Fruit fly (Drosophila melanogaster): ENCODE data around the gene CG15059.

CG15059 gene

DNA sequence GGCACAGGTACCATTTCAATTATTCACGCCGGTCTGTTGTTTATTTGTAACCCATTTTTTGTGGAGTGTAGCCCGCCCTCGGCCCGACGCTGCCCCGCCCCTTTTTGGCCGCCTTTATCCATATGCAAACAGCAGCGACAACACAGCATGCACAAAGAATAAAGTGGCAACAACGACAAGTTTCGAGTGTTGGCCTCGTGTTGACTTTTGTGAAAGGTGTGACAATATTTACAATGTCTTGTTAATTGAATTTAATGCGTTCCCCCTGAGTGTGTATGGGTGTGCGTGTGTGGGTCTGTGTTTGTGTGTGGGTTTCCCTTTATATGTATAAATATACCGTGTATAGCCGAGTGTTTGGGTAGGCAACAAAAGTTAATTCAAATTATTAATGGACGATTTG lies 21.4 kb downstream of the CG15059 start (continued):
- TF ChIP-seq ranshi (GFP tag; IDR thresholded peaks at IDR 0.05): no peak
- TF ChIP-seq NC2α (GFP tag; optimal IDR thresholded peaks at IDR 0.05): no peak
- TF ChIP-seq YL-1 (GFP tag; optimal IDR thresholded peaks at IDR 0.05): no peak
- TF ChIP-seq CG7372 (GFP tag; IDR thresholded peaks at IDR 0.05): no peak
- no peak for TF ChIP-seq Neu2 (GFP tag; optimal IDR thresholded peaks at IDR 0.05; ENCODE audit: borderline replicate concordance)
- TF ChIP-seq kay (GFP tag; optimal IDR thresholded peaks at IDR 0.05): no peak
- no peak for TF ChIP-seq odd (GFP tag; optimal IDR thresholded peaks at IDR 0.05)
- TF ChIP-seq dysf (GFP tag; IDR thresholded peaks at IDR 0.05): no peak
- TF ChIP-seq Rfx (GFP tag; IDR thresholded peaks at IDR 0.05): no peak
- no peak for TF ChIP-seq ems (GFP tag; optimal IDR thresholded peaks at IDR 0.05)
- no peak for TF ChIP-seq Dfd (GFP tag; optimal IDR thresholded peaks at IDR 0.05)
- TF ChIP-seq CG3065 (GFP tag; optimal IDR thresholded peaks at IDR 0.05): no peak
- no peak for TF ChIP-seq sug (tag; optimal IDR thresholded peaks at IDR 0.05)
- 0 out of 3 replicates have a peak, but pooled peaks have one; percentile 23 for TF ChIP-seq zfh1 (GFP tag; IDR thresholded peaks at IDR 0.05)
- TF ChIP-seq CG7745 (tag; optimal IDR thresholded peaks at IDR 0.05): no peak
- TF ChIP-seq Fer2 (tag; optimal IDR thresholded peaks at IDR 0.05): no peak
- no peak for TF ChIP-seq tna (GFP tag; IDR thresholded peaks at IDR 0.05; ENCODE audit: partially characterized antibody)
- no peak for TF ChIP-seq gfzf (GFP tag; optimal IDR thresholded peaks at IDR 0.05)
- no peak for TF ChIP-seq en (GFP tag; optimal IDR thresholded peaks at IDR 0.05)
- no peak for TF ChIP-seq CG14014 (GFP tag; IDR thresholded peaks at IDR 0.05)
- TF ChIP-seq CG10366 (GFP tag; IDR thresholded peaks at IDR 0.05): no peak
- TF ChIP-seq otp (GFP tag; IDR thresholded peaks at IDR 0.05): no peak
- TF ChIP-seq Pdp1 (GFP tag; optimal IDR thresholded peaks at IDR 0.05): no peak
- no peak for TF ChIP-seq wor (GFP tag; IDR thresholded peaks at IDR 0.05)
- TF ChIP-seq Meics (GFP tag; optimal IDR thresholded peaks at IDR 0.05): no peak
- no peak for TF ChIP-seq ttk (GFP tag; IDR thresholded peaks at IDR 0.05)
- TF ChIP-seq ind (GFP tag; optimal IDR thresholded peaks at IDR 0.05): no peak
- TF ChIP-seq Max (GFP tag; optimal IDR thresholded peaks at IDR 0.05): no peak
- TF ChIP-seq CG10979 (tag; optimal IDR thresholded peaks at IDR 0.05): no peak
- TF ChIP-seq sens (GFP tag): peak; percentile 75
- no peak for TF ChIP-seq Hmx (GFP tag; optimal IDR thresholded peaks at IDR 0.05)
- TF ChIP-seq Awh (GFP tag; IDR thresholded peaks at IDR 0.05): peak; percentile 28; the same call in 1 of the 2 replicates
- no peak for TF ChIP-seq CG42726 (GFP tag; IDR thresholded peaks at IDR 0.05; ENCODE audit: partially characterized antibody)
- peak; percentile 19 for TF ChIP-seq CG12071 (GFP tag; optimal IDR thresholded peaks at IDR 0.05)
- TF ChIP-seq Xbp1 (GFP tag; optimal IDR thresholded peaks at IDR 0.05): no peak
- TF ChIP-seq CG6791 (GFP tag; IDR thresholded peaks at IDR 0.05; ENCODE audit: partially characterized antibody): no peak
- TF ChIP-seq oc (tag; optimal IDR thresholded peaks at IDR 0.05): no peak
- TF ChIP-seq CG15696 (tag; optimal IDR thresholded peaks at IDR 0.05): peak; percentile 31
- TF ChIP-seq grau (tag; optimal IDR thresholded peaks at IDR 0.05): no peak
- no peak for TF ChIP-seq Nf-YC (tag; optimal IDR thresholded peaks at IDR 0.05)
- no peak for TF ChIP-seq Aef1 (GFP tag; IDR thresholded peaks at IDR 0.05)
- TF ChIP-seq hth (optimal IDR thresholded peaks at IDR 0.05): no peak
- no peak for TF ChIP-seq croc (GFP tag; conservative IDR thresholded peaks at IDR 0.05)
- TF ChIP-seq CG31441 (GFP tag; IDR thresholded peaks at IDR 0.05): no peak; the same call in 1 of the 2 replicates

DNA sequence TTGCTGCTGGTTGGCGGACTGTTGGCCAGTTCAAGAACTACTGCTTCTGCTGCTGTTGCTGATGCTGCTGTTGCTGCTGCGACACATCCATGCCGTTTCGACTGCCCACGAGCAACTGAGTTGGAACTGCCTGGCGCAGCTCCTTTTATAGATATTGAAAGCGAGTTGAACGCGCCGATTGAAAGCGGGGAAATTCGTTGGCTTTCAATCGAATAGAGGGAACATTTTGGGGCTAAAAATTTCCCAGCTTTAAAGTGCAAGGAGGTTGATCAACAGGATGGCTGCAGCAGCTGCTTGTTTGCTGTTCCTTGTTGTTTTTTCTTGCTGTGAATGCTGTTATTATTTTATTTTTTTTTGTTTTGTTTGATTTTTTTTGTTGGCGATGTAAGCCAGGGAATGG lies 33.3 kb downstream of the CG15059 start, which contains the start of gene CG33639:
CG33639 (minus strand) TSS at position 101 of the 400 bp plus-strand sequence.
- no peak for TF ChIP-seq exex (tag; optimal IDR thresholded peaks at IDR 0.05)
- TF ChIP-seq CG13424 (tag; optimal IDR thresholded peaks at IDR 0.05): no peak
- TF ChIP-seq CG15514 (GFP tag; optimal IDR thresholded peaks at IDR 0.05): peak; percentile 4
- TF ChIP-seq CG18599 (GFP tag; optimal IDR thresholded peaks at IDR 0.05): peak; percentile 1
- TF ChIP-seq Fer1 (GFP tag; optimal IDR thresholded peaks at IDR 0.05): peak; percentile 33
- peak; percentile 3 for TF ChIP-seq lab (GFP tag; optimal IDR thresholded peaks at IDR 0.05)
- peak; percentile 90 for TF ChIP-seq CG15601 (tag; optimal IDR thresholded peaks at IDR 0.05)
- no peak for TF ChIP-seq CG9727 (GFP tag; optimal IDR thresholded peaks at IDR 0.05)
- TF ChIP-seq NC2α (GFP tag; optimal IDR thresholded peaks at IDR 0.05): no peak

Measured in whole organism, embryonic.